Worm (Caenorhabditis elegans) whole organism, midembryonic: ENCODE results near the gene F32D8.12.

Source experiments
- T22C8.4 ChIP-seq: fragments of 200-800 bp; sonication (Bioruptor generic); IDR thresholded peaks from 2 replicates; pipeline ENCODE4 v1.3.6; 2022; ENCODE audit warnings: missing genetic modification characterization, missing compliant biosample characterization
- flt-1 ChIP-seq: fragments of 200-800 bp; sonication (Bioruptor generic); IDR thresholded peaks from 2 replicates; pipeline ENCODE4 v1.3.6; 2022; ENCODE audit warnings: missing genetic modification characterization, missing compliant biosample characterization
- med-1 ChIP-seq: sonication (generic microtip); optimal IDR thresholded peaks from 2 replicates; lab custom pipeline; 2017; ENCODE audit warnings: missing genetic modification characterization, mild to moderate bottlenecking, missing compliant biosample characterization, antibody characterized with exemption, missing genetic modification reagents; ENCODE audit not compliant: insufficient read depth
- tab-1 ChIP-seq: fragments of 200-800 bp; sonication (Bioruptor generic); IDR thresholded peaks from 2 replicates; pipeline ENCODE4 v1.3.6; 2022; ENCODE audit warnings: missing genetic modification characterization, missing compliant biosample characterization

DNA sequence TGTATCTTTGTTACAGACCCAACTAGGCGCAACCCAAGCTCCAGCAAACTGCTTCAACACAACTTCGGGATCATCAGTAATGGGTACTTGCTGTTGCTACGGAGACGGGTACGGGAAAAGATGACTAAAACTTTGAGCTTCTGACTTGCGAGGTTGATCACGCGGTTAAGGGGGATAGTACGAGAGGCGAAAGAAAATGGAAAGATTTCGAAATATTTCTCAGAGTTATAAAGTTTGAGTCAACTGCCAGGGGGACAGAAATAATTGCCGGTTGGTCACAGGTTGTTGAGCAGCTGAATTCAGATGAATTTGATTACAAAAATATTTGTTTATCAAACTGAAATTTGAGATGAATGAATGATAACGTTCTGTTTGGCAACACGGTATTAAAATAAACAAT lies 34.8 kb upstream of the F32D8.12 start:
- TF ChIP-seq flt-1 (GFP tag; lab: Robert Waterston, UW) (no peak), med-1 (GFP tag; lab: Kevin White, UChicago) (no peak), tab-1 (GFP tag; lab: Robert Waterston, UW) (no peak), T22C8.4 (GFP tag; lab: Robert Waterston, UW) (no peak)
